Worm (Caenorhabditis elegans): ENCODE data around the gene Y55F3AM.21.

DNA sequence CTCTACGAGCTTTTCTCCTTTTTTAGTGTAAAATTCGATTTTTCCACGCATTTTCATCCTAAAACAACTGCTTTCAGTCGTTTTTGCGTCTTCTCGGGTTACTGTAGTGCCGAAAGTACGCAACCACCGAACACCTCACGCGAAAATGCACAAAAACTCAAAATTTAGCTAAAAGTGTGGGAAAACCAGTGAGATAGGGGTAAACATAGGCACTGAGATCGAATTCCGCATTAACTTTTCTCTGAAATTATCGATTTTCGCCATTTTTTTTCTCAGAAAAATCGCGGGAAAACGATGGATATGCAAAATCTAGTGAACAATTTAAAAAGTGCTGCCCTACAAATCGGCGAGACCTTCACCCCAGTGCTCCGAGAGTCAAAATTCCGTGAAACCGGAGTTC is 41.3 kb downstream of the Y55F3AM.21 start, which contains the start of gene atg-3:
- TF ChIP-seq unc-62 (GFP tag; optimal IDR thresholded peaks at IDR 0.05): no peak
- no peak for TF ChIP-seq ceh-9 (tag; optimal IDR thresholded peaks at IDR 0.05)
- no peak for TF ChIP-seq ztf-4 (tag; optimal IDR thresholded peaks at IDR 0.05)
- TF ChIP-seq mml-1 (tag; optimal IDR thresholded peaks at IDR 0.05): no peak

All from whole organism, L3 larva.